Worm (Caenorhabditis elegans) whole organism, late embryonic: Measurements from ENCODE around the gene srh-215.

Source experiments
- F13H6.1 ChIP-seq: sonication (generic microtip); optimal IDR thresholded peaks from 2 replicates; lab custom pipeline; 2016; ENCODE audit warnings: missing genetic modification characterization, missing compliant biosample characterization
- T23F11.4 ChIP-seq: fragments of 200-800 bp; sonication (Bioruptor generic); optimal IDR thresholded peaks from 2 replicates; lab custom pipeline; 2018; ENCODE audit warnings: mild to moderate bottlenecking, missing genetic modification characterization, missing compliant biosample characterization
- Y22D7AL.16 ChIP-seq: sonication (generic microtip); optimal IDR thresholded peaks from 2 replicates; lab custom pipeline; 2016; ENCODE audit warnings: missing genetic modification characterization, missing compliant biosample characterization
- ceh-18 ChIP-seq: sonication (generic microtip); optimal IDR thresholded peaks from 2 replicates; lab custom pipeline; 2016; ENCODE audit warnings: missing genetic modification characterization, missing compliant biosample characterization
- ceh-19 ChIP-seq: fragments of 200-800 bp; sonication (Bioruptor generic); optimal IDR thresholded peaks from 2 replicates; lab custom pipeline; 2018; ENCODE audit warnings: mild to moderate bottlenecking, missing genetic modification characterization, missing compliant biosample characterization
- ceh-24 ChIP-seq: sonication (generic microtip); optimal IDR thresholded peaks from 2 replicates; lab custom pipeline; 2016; ENCODE audit warnings: mild to moderate bottlenecking, missing genetic modification characterization, missing compliant biosample characterization
- ceh-30 ChIP-seq: fragments of 150-350 bp; optimal IDR thresholded peaks from 2 replicates; lab custom pipeline; 2014; ENCODE audit warnings: missing biosample characterization, missing genetic modification characterization
- ceh-34 ChIP-seq: sonication (generic microtip); optimal IDR thresholded peaks from 2 replicates; lab custom pipeline; 2016; ENCODE audit warnings: mild to moderate bottlenecking, missing genetic modification characterization, missing compliant biosample characterization
- ceh-45 ChIP-seq: fragments of 200-800 bp; sonication (Bioruptor generic); IDR thresholded peaks from 2 replicates; pipeline ENCODE4 v1.3.6; 2022; ENCODE audit warnings: missing genetic modification reagents, missing genetic modification characterization, missing compliant biosample characterization
- ceh-6 ChIP-seq: fragments of 200-800 bp; sonication (Bioruptor generic); optimal IDR thresholded peaks from 2 replicates; lab custom pipeline; 2018; ENCODE audit warnings: mild to moderate bottlenecking, missing genetic modification characterization, missing compliant biosample characterization
- dve-1 ChIP-seq: sonication (generic microtip); optimal IDR thresholded peaks from 2 replicates; lab custom pipeline; 2017; ENCODE audit warnings: antibody characterized with exemption, mild to moderate bottlenecking, missing genetic modification characterization, missing compliant biosample characterization
- elt-4 ChIP-seq: sonication (generic microtip); optimal IDR thresholded peaks from 2 replicates; lab custom pipeline; 2016; ENCODE audit warnings: missing genetic modification characterization, missing compliant biosample characterization
- eyg-1 ChIP-seq: sonication (generic microtip); optimal IDR thresholded peaks from 2 replicates; lab custom pipeline; 2016; ENCODE audit warnings: missing genotype, missing genetic modification characterization, missing compliant biosample characterization
- fkh-10 ChIP-seq: fragments of 150-350 bp; optimal IDR thresholded peaks from 2 replicates; lab custom pipeline; 2014; ENCODE audit warnings: missing biosample characterization, missing genetic modification reagents, missing genetic modification characterization
- hlh-15 ChIP-seq: sonication (generic microtip); optimal IDR thresholded peaks from 2 replicates; lab custom pipeline; 2016; ENCODE audit warnings: missing genetic modification characterization, missing compliant biosample characterization
- nhr-11 ChIP-seq: fragments of 150-350 bp; optimal IDR thresholded peaks from 2 replicates; lab custom pipeline; 2014; ENCODE audit warnings: missing biosample characterization, missing genetic modification characterization
- odd-2 ChIP-seq: sonication (generic microtip); optimal IDR thresholded peaks from 2 replicates; lab custom pipeline; 2017; ENCODE audit warnings: antibody characterized with exemption, mild to moderate bottlenecking, missing genetic modification characterization, missing compliant biosample characterization
- pag-3 ChIP-seq: sonication (generic microtip); optimal IDR thresholded peaks from 2 replicates; lab custom pipeline; 2016; ENCODE audit warnings: missing compliant biosample characterization, missing genetic modification characterization, borderline replicate concordance
- pha-2 ChIP-seq: sonication (generic microtip); optimal IDR thresholded peaks from 2 replicates; lab custom pipeline; 2017; ENCODE audit warnings: mild to moderate bottlenecking, missing genetic modification characterization, missing compliant biosample characterization
- pha-4 ChIP-seq: fragments of 150-350 bp; optimal IDR thresholded peaks from 2 replicates; lab custom pipeline; 2018; ENCODE audit warnings: missing biosample characterization, missing genetic modification reagents, missing genetic modification characterization
- rnt-1 ChIP-seq: sonication (generic microtip); optimal IDR thresholded peaks from 2 replicates; lab custom pipeline; 2016; ENCODE audit warnings: missing genetic modification characterization, missing compliant biosample characterization
- sox-4 ChIP-seq: sonication (generic microtip); optimal IDR thresholded peaks from 2 replicates; lab custom pipeline; 2017; ENCODE audit warnings: mild to moderate bottlenecking, missing genetic modification characterization, inconsistent platforms, missing compliant biosample characterization
- syd-9 ChIP-seq: sonication (generic microtip); optimal IDR thresholded peaks from 2 replicates; lab custom pipeline; 2016; ENCODE audit warnings: mild to moderate bottlenecking, missing genetic modification characterization, moderate library complexity, missing compliant biosample characterization
- tbx-2 ChIP-seq: sonication (generic microtip); optimal IDR thresholded peaks from 2 replicates; lab custom pipeline; 2016; ENCODE audit warnings: missing genetic modification characterization, missing compliant biosample characterization
- ttx-3 ChIP-seq: sonication (generic microtip); optimal IDR thresholded peaks from 2 replicates; lab custom pipeline; 2016; ENCODE audit warnings: missing genetic modification reagents, missing genetic modification characterization, missing compliant biosample characterization
- zip-5 ChIP-seq: sonication (generic microtip); optimal IDR thresholded peaks from 2 replicates; lab custom pipeline; 2016; ENCODE audit warnings: missing genetic modification characterization, missing compliant biosample characterization

The srh-215 gene

DNA sequence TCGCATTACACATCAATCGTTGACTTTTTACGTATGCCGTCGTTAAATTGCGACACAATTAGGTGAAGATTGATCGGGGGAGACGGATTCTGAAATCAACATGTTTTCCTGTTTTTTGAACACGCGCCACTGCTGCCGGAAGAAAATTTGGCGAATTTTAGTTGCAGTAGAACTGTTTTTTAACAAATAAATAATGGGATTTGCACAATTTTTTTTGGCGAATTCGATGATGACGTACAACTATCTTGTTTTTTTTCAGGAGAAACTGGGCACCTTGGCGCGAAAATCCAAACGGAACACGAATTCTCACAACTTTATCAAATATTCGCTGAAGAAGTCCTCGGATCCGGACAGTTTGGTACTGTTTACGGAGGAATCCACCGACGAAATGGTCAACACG, 45.8 kb downstream of the srh-215 start:
- TF ChIP-seq pha-4, result no peak
- no peak for TF ChIP-seq sox-4 (tag; lab: Kevin White, UChicago)
- TF ChIP-seq zip-5 (tag; lab: Kevin White, UChicago), result no peak
- no peak for TF ChIP-seq eyg-1 (tag; lab: Kevin White, UChicago)
- no peak for TF ChIP-seq ceh-6 (GFP tag; lab: Kevin White, UChicago)
- no peak for TF ChIP-seq hlh-15 (tag; lab: Kevin White, UChicago)
- TF ChIP-seq T23F11.4 (GFP tag; lab: Kevin White, UChicago), result no peak
- no peak for TF ChIP-seq pha-2 (tag; lab: Kevin White, UChicago)
- TF ChIP-seq nhr-11, result no peak
- TF ChIP-seq fkh-10 (GFP tag; lab: Kevin White, UChicago), result no peak
- TF ChIP-seq odd-2 (tag; lab: Kevin White, UChicago), result no peak
- TF ChIP-seq ceh-45 (GFP tag; lab: Robert Waterston, UW), result no peak
- no peak for TF ChIP-seq ceh-30 (tag; lab: Kevin White, UChicago)
- TF ChIP-seq ceh-24 (tag; lab: Kevin White, UChicago), result no peak

ce11 chrV:16784806-16785205, 47.0 kb downstream of the srh-215 start:
- TF ChIP-seq nhr-11, result no peak
- no peak for TF ChIP-seq ceh-19
- no peak for TF ChIP-seq rnt-1 (tag; lab: Kevin White, UChicago)
- TF ChIP-seq pha-2 (tag; lab: Kevin White, UChicago), result no peak
- TF ChIP-seq dve-1 (tag; lab: Kevin White, UChicago), result no peak
- TF ChIP-seq ceh-30 (tag; lab: Kevin White, UChicago), result no peak
- TF ChIP-seq Y22D7AL.16, result no peak
- TF ChIP-seq, all 69 proteins: peak for 0

ce11 chrV:16781974-16782373, 49.8 kb downstream of the srh-215 start:
- TF ChIP-seq F13H6.1 (tag; lab: Kevin White, UChicago) (no peak), ceh-34 (tag; lab: Kevin White, UChicago) (no peak), ceh-18 (tag; lab: Kevin White, UChicago) (no peak), syd-9 (tag; lab: Kevin White, UChicago) (no peak), pag-3 (no peak), sox-4 (tag; lab: Kevin White, UChicago) (no peak), elt-4 (tag; lab: Kevin White, UChicago) (no peak), ttx-3 (no peak), tbx-2 (tag; lab: Kevin White, UChicago) (no peak)
